Fruit fly (Drosophila melanogaster) whole organism, embryonic: ENCODE data around the gene Ilp6.

Experiments used
- Atf6 ChIP-seq: fragments of 200-800 bp; sonication (Bioruptor generic); IDR thresholded peaks from 2 replicates; pipeline ENCODE4 v1.3.6; 2022; ENCODE audit warnings: missing biosample characterization, missing genetic modification characterization
- CG10267 ChIP-seq: fragments of 200-800 bp; sonication (Bioruptor generic); optimal IDR thresholded peaks from 2 replicates; lab custom pipeline; 2018; ENCODE audit warnings: missing biosample characterization, mild to moderate bottlenecking, missing genetic modification characterization, moderate library complexity
- CG10274 ChIP-seq: fragments of 200-800 bp; sonication (Bioruptor generic); optimal IDR thresholded peaks from 3 replicates; lab custom pipeline; 2017; ENCODE audit warnings: missing biosample characterization, mild to moderate bottlenecking, missing genetic modification characterization
- CG10321 ChIP-seq: fragments of 200-800 bp; sonication (Bioruptor generic); IDR thresholded peaks from 2 replicates; pipeline ENCODE4 v1.3.6; 2022; ENCODE audit warnings: missing biosample characterization, missing genetic modification characterization
- CG10565 ChIP-seq: fragments of 200-800 bp; sonication (Bioruptor generic); optimal IDR thresholded peaks from 3 replicates; lab custom pipeline; 2016; ENCODE audit warnings: missing biosample characterization, mild to moderate bottlenecking, missing genetic modification characterization
- CG11247 ChIP-seq: fragments of 200-800 bp; sonication (Bioruptor generic); IDR thresholded peaks from 2 replicates; pipeline ENCODE4 v1.3.6; 2022; ENCODE audit warnings: missing biosample characterization, missing genetic modification characterization
- CG1233 ChIP-seq: fragments of 200-800 bp; sonication (Bioruptor generic); optimal IDR thresholded peaks from 4 replicates; lab custom pipeline; 2018; ENCODE audit warnings: missing biosample characterization, mild to moderate bottlenecking, missing genetic modification characterization
- CG12391 ChIP-seq: fragments of 200-800 bp; sonication (Bioruptor generic); optimal IDR thresholded peaks from 3 replicates; lab custom pipeline; 2018; ENCODE audit warnings: missing biosample characterization, mild to moderate bottlenecking, missing genetic modification characterization, moderate library complexity
- CG14050 ChIP-seq: fragments of 200-800 bp; sonication (Bioruptor generic); IDR thresholded peaks from 3 replicates; pipeline ENCODE4 v1.3.6; 2022; ENCODE audit warnings: missing biosample characterization, missing genetic modification characterization
- CG14667 ChIP-seq: fragments of 200-800 bp; sonication (Bioruptor generic); IDR thresholded peaks from 2 replicates; pipeline ENCODE4 v1.3.6; 2022; ENCODE audit warnings: missing biosample characterization, missing genetic modification characterization
- CG15073 ChIP-seq: fragments of 200-800 bp; sonication (Bioruptor generic); optimal IDR thresholded peaks from 2 replicates; lab custom pipeline; 2016; ENCODE audit warnings: missing biosample characterization, missing genetic modification characterization
- CG1529 ChIP-seq: fragments of 200-800 bp; sonication (Bioruptor generic); optimal IDR thresholded peaks from 3 replicates; lab custom pipeline; 2018; ENCODE audit warnings: missing biosample characterization, missing genetic modification characterization
- CG16779 ChIP-seq: fragments of 200-800 bp; sonication (Bioruptor generic); IDR thresholded peaks from 2 replicates; pipeline ENCODE4 v1.3.6; 2022; ENCODE audit warnings: missing biosample characterization, missing genetic modification characterization
- CG17186 ChIP-seq: fragments of 200-800 bp; sonication (Bioruptor generic); optimal IDR thresholded peaks from 3 replicates; lab custom pipeline; 2017; ENCODE audit warnings: missing biosample characterization, missing genetic modification reagents, missing genetic modification characterization
- CG2199 ChIP-seq: fragments of 200-800 bp; sonication (Bioruptor generic); IDR thresholded peaks from 3 replicates; pipeline ENCODE4 v1.3.6; 2022; ENCODE audit warnings: missing biosample characterization, missing genetic modification characterization
- CG31365 ChIP-seq: fragments of 200-800 bp; sonication (Bioruptor generic); optimal IDR thresholded peaks from 2 replicates; lab custom pipeline; 2018; ENCODE audit warnings: missing biosample characterization, mild to moderate bottlenecking, missing genetic modification characterization
- CG3281 ChIP-seq: fragments of 200-800 bp; sonication (Bioruptor generic); optimal IDR thresholded peaks from 3 replicates; lab custom pipeline; 2017; ENCODE audit warnings: missing biosample characterization, mild to moderate bottlenecking, missing genetic modification characterization
- CG33213 ChIP-seq: fragments of 200-800 bp; sonication (Bioruptor generic); optimal IDR thresholded peaks from 3 replicates; lab custom pipeline; 2016; ENCODE audit warnings: missing biosample characterization, missing genetic modification characterization
- CG34224 ChIP-seq: fragments of 200-800 bp; sonication (Bioruptor generic); IDR thresholded peaks from 3 replicates; pipeline ENCODE4 v1.3.6; 2022; ENCODE audit warnings: missing biosample characterization, missing genetic modification characterization; ENCODE audit not compliant: partially characterized antibody
- CG6813 ChIP-seq: fragments of 200-800 bp; sonication (Bioruptor generic); optimal IDR thresholded peaks from 2 replicates; lab custom pipeline; 2017; ENCODE audit warnings: missing biosample characterization, missing genetic modification characterization, mild to moderate bottlenecking, moderate library complexity, missing genetic modification reagents
- CG8281 ChIP-seq: fragments of 200-800 bp; sonication (Bioruptor generic); optimal IDR thresholded peaks from 2 replicates; lab custom pipeline; 2018; ENCODE audit warnings: missing biosample characterization, mild to moderate bottlenecking, missing genetic modification characterization, moderate library complexity
- CG9609 ChIP-seq: fragments of 200-800 bp; sonication (Bioruptor generic); optimal IDR thresholded peaks from 3 replicates; lab custom pipeline; 2016; ENCODE audit warnings: missing biosample characterization, missing genetic modification characterization
- D19A ChIP-seq: fragments of 200-800 bp; optimal IDR thresholded peaks from 3 replicates; lab custom pipeline; 2019; ENCODE audit warnings: missing biosample characterization, mild to moderate bottlenecking, missing genetic modification characterization, moderate library complexity
- Dad ChIP-seq: fragments of 200-800 bp; sonication (Bioruptor generic); optimal IDR thresholded peaks from 3 replicates; lab custom pipeline; 2016; ENCODE audit warnings: missing biosample characterization, missing genetic modification characterization
- Doc3 ChIP-seq: fragments of 200-800 bp; sonication (Bioruptor generic); IDR thresholded peaks from 3 replicates; pipeline ENCODE4 v1.3.6; 2022; ENCODE audit warnings: missing biosample characterization, missing genetic modification characterization; ENCODE audit not compliant: partially characterized antibody
- ERR ChIP-seq: fragments of 200-800 bp; sonication (Bioruptor generic); optimal IDR thresholded peaks from 2 replicates; lab custom pipeline; 2016; ENCODE audit warnings: missing biosample characterization, missing genetic modification characterization
- NC2β ChIP-seq: fragments of 200-800 bp; sonication (Bioruptor generic); optimal IDR thresholded peaks from 2 replicates; lab custom pipeline; 2016; ENCODE audit warnings: missing biosample characterization, missing genetic modification characterization
- Opbp ChIP-seq: fragments of 200-800 bp; sonication (Bioruptor generic); IDR thresholded peaks from 3 replicates; pipeline ENCODE4 v1.3.6; 2022; ENCODE audit warnings: missing biosample characterization, missing genetic modification characterization; ENCODE audit not compliant: partially characterized antibody
- Six4 ChIP-seq: fragments of 200-800 bp; sonication (Bioruptor generic); optimal IDR thresholded peaks from 2 replicates; lab custom pipeline; 2016; ENCODE audit warnings: missing biosample characterization, missing genetic modification characterization
- Spps ChIP-seq: fragments of 200-800 bp; sonication (Bioruptor generic); optimal IDR thresholded peaks from 2 replicates; lab custom pipeline; 2018; ENCODE audit warnings: missing biosample characterization, mild to moderate bottlenecking, missing genetic modification characterization
- Vsx1 ChIP-seq: fragments of 200-800 bp; sonication (Bioruptor generic); optimal IDR thresholded peaks from 2 replicates; lab custom pipeline; 2017; ENCODE audit warnings: missing biosample characterization, mild to moderate bottlenecking, missing genetic modification characterization, missing genetic modification reagents
- br ChIP-seq: fragments of >200 bp; optimal IDR thresholded peaks from 2 replicates; lab custom pipeline; 2017
- corto ChIP-seq: fragments of 200-800 bp; sonication (Bioruptor generic); optimal IDR thresholded peaks from 2 replicates; lab custom pipeline; 2016; ENCODE audit warnings: missing biosample characterization, mild to moderate bottlenecking, missing genetic modification characterization, moderate library complexity
- crp ChIP-seq, 2 experiments: fragments of 200-800 bp; sonication (Bioruptor generic); optimal IDR thresholded peaks; 2 replicates in 1 of 2; 3 replicates in 1 of 2; lab custom pipeline; 2017; ENCODE audit warnings: missing biosample characterization in 2 of 2, missing genetic modification characterization in 2 of 2, mild to moderate bottlenecking in 1 of 2, moderate library complexity in 1 of 2
- cwo ChIP-seq: fragments of 200-800 bp; sonication (Bioruptor generic); optimal IDR thresholded peaks from 3 replicates; lab custom pipeline; 2017; ENCODE audit warnings: missing biosample characterization, missing genetic modification characterization, mild to moderate bottlenecking, moderate library complexity, missing genetic modification reagents
- ewg ChIP-seq: fragments of 200-800 bp; sonication (Bioruptor generic); optimal IDR thresholded peaks from 3 replicates; lab custom pipeline; 2017; ENCODE audit warnings: mild to moderate bottlenecking, missing biosample characterization, missing genetic modification reagents, missing genetic modification characterization
- exex ChIP-seq: fragments of 200-800 bp; sonication (Bioruptor generic); optimal IDR thresholded peaks from 4 replicates; lab custom pipeline; 2018; ENCODE audit warnings: missing biosample characterization, mild to moderate bottlenecking, missing genetic modification characterization, moderate library complexity
- fd102C ChIP-seq: fragments of 200-800 bp; sonication (Bioruptor generic); optimal IDR thresholded peaks from 2 replicates; lab custom pipeline; 2018; ENCODE audit warnings: missing biosample characterization, mild to moderate bottlenecking, missing genetic modification characterization, moderate library complexity
- fd3F ChIP-seq: fragments of 200-800 bp; sonication (Bioruptor generic); optimal IDR thresholded peaks from 2 replicates; lab custom pipeline; 2018; ENCODE audit warnings: missing biosample characterization, mild to moderate bottlenecking, missing genetic modification characterization, moderate library complexity
- fru ChIP-seq: fragments of >200 bp; optimal IDR thresholded peaks from 2 replicates; lab custom pipeline; 2017
- ftz-f1 ChIP-seq: fragments of 200-800 bp; sonication (Bioruptor generic); optimal IDR thresholded peaks from 2 replicates; lab custom pipeline; 2016; ENCODE audit warnings: missing biosample characterization, missing genetic modification characterization
- ken ChIP-seq: fragments of 200-800 bp; sonication (Bioruptor generic); IDR thresholded peaks from 3 replicates; pipeline ENCODE4 v1.3.6; 2022; ENCODE audit warnings: missing biosample characterization, missing genetic modification characterization
- pho ChIP-seq: fragments of 200-800 bp; sonication (Bioruptor generic); optimal IDR thresholded peaks from 2 replicates; lab custom pipeline; 2016; ENCODE audit warnings: missing biosample characterization, missing genetic modification characterization
- sd ChIP-seq: fragments of 200-800 bp; sonication (Bioruptor generic); optimal IDR thresholded peaks from 3 replicates; lab custom pipeline; 2018; ENCODE audit warnings: missing biosample characterization, mild to moderate bottlenecking, missing genetic modification characterization, moderate library complexity
- seq ChIP-seq: fragments of 200-800 bp; sonication (Bioruptor generic); IDR thresholded peaks from 2 replicates; pipeline ENCODE4 v1.3.6; 2022; ENCODE audit warnings: missing biosample characterization, missing genetic modification characterization
- sima ChIP-seq: fragments of 200-800 bp; sonication (Bioruptor generic); optimal IDR thresholded peaks from 2 replicates; lab custom pipeline; 2016; ENCODE audit warnings: missing biosample characterization, missing genetic modification characterization
- sug ChIP-seq: fragments of 200-800 bp; optimal IDR thresholded peaks from 2 replicates; lab custom pipeline; 2019; ENCODE audit warnings: missing biosample characterization, mild to moderate bottlenecking, missing genetic modification characterization, moderate library complexity
- wdn ChIP-seq: fragments of 200-800 bp; sonication (Bioruptor generic); IDR thresholded peaks from 2 replicates; pipeline ENCODE4 v1.3.6; 2022; ENCODE audit warnings: missing biosample characterization, missing genetic modification characterization

Gene Ilp6

DNA sequence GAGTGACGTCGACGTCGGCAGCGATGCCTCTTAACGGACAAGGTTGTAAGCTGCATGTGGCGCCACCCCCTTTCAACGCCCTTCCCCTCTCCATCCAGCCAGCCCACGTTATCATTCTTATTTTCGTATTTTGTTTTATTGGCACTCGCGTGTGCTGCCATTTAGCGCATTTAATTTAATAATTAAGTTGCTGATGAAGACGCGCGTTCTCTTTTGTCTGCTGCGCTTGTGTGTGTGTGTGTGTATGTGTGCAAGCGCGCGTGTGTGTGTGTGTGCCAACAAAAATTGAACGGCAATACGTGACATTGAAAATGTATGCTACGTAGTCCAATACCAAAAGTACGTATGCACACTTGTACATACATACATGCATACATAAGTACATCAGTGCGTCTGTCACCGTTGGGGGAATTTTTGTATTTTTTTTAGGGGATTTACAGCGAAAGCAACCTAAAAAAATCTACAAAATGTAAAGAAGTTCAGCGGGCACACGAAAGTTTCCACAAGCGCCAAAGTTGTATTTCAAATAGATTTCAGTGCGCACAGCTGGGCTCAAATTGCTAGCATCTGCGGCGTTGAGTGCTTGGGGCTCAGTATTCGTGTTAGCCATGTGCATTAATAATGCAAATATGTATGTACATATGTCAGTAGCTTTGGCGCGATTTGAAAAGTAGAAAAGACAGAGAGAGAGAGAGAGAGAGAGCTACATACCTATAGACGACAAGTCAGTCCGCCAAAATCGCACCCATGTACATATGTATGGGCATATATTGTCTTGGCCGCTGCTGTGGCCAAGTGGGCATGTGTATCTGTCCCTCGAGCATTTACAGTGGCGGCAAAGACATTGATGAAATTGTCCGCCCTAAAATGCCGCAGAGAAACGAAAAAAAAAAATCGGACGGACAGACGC is 32.6 kb downstream of the Ilp6 start (continued):
- TF ChIP-seq br, result no peak
- TF ChIP-seq ewg, result peak; percentile 75
- TF ChIP-seq exex (tag; lab: Kevin White, UChicago), result no peak
- no peak for TF ChIP-seq ftz-f1 (GFP tag; lab: Kevin White, UChicago)
- TF ChIP-seq wdn (GFP tag; lab: Robert Waterston, UW), result peak; percentile 43; the same call in 1 of the 2 replicates
- no peak for TF ChIP-seq fru
- TF ChIP-seq CG14667 (GFP tag; lab: Robert Waterston, UW), result peak; percentile 47
- peak; percentile 50 for TF ChIP-seq Vsx1 (GFP tag; lab: Kevin White, UChicago)
- TF ChIP-seq CG6813 (GFP tag; lab: Kevin White, UChicago), result peak; percentile 74
- no peak for TF ChIP-seq CG10565
- peak; percentile 51 for TF ChIP-seq sug
- peak; percentile 78 for TF ChIP-seq pho (GFP tag; lab: Kevin White, UChicago)
- TF ChIP-seq crp (GFP tag; optimal IDR thresholded peaks at IDR 0.05; lab: Kevin White, UChicago), result peak in 1 of 2 experiments; percentile 34
- peak; percentile 85; the same call in 2 of the 3 replicates for TF ChIP-seq CG2199 (GFP tag; lab: Robert Waterston, UW)
- peak; percentile 79 for TF ChIP-seq CG12391
- TF ChIP-seq Six4 (GFP tag; lab: Kevin White, UChicago), result peak; percentile 75
- peak; percentile 37 for TF ChIP-seq sd (tag; lab: Kevin White, UChicago)
- TF ChIP-seq Spps (tag; lab: Kevin White, UChicago), result peak; percentile 55
- peak; percentile 64 for TF ChIP-seq CG10267
- TF ChIP-seq CG10321 (GFP tag; lab: Robert Waterston, UW), result 0 out of 2 replicates have a peak, but pooled peaks have one; percentile 56
- TF ChIP-seq CG3281 (GFP tag; lab: Kevin White, UChicago), result peak; percentile 79
- TF ChIP-seq Doc3, result no peak
- TF ChIP-seq cwo (GFP tag; lab: Kevin White, UChicago), result peak; percentile 62
- peak; percentile 80 for TF ChIP-seq CG1529 (GFP tag; lab: Kevin White, UChicago)
- peak; percentile 62 for TF ChIP-seq CG10274
- TF ChIP-seq CG11247 (GFP tag; lab: Robert Waterston, UW), result peak; percentile 66; the same call in 1 of the 2 replicates
- no peak for TF ChIP-seq sima (GFP tag; lab: Kevin White, UChicago)
- peak; percentile 66 for TF ChIP-seq NC2β (GFP tag; lab: Kevin White, UChicago)
- TF ChIP-seq corto (GFP tag; lab: Kevin White, UChicago), result no peak
- no peak for TF ChIP-seq CG34224
- peak; percentile 11 for TF ChIP-seq fd102C (GFP tag; lab: Kevin White, UChicago)
- peak; percentile 46 for TF ChIP-seq CG31365 (tag; lab: Kevin White, UChicago)
- peak; percentile 78 for TF ChIP-seq CG1233 (GFP tag; lab: Kevin White, UChicago)
- peak; percentile 72 for TF ChIP-seq CG14050 (GFP tag; lab: Robert Waterston, UW)
- no peak for TF ChIP-seq CG16779 (GFP tag; lab: Robert Waterston, UW)
- peak; percentile 78 for TF ChIP-seq D19A (tag; lab: Kevin White, UChicago)
- TF ChIP-seq CG33213 (GFP tag; lab: Kevin White, UChicago), result peak; percentile 74
- TF ChIP-seq CG9609 (GFP tag; lab: Kevin White, UChicago), result peak; percentile 86
- peak; percentile 74; the same call in 2 of the 3 replicates for TF ChIP-seq ken (GFP tag; lab: Robert Waterston, UW)
- TF ChIP-seq CG17186 (GFP tag; lab: Kevin White, UChicago), result peak; percentile 69
- peak; percentile 71 for TF ChIP-seq fd3F (GFP tag; lab: Kevin White, UChicago)
- TF ChIP-seq ERR (GFP tag; lab: Kevin White, UChicago), result peak; percentile 32
- TF ChIP-seq CG15073 (GFP tag; lab: Kevin White, UChicago), result peak; percentile 91
- peak; percentile 78 for TF ChIP-seq Atf6 (GFP tag; lab: Robert Waterston, UW)
- peak; percentile 75 for TF ChIP-seq Dad (GFP tag; lab: Kevin White, UChicago)
- no peak for TF ChIP-seq Opbp (GFP tag; lab: Robert Waterston, UW)
- peak; percentile 46 for TF ChIP-seq CG8281 (tag; lab: Kevin White, UChicago)
- TF ChIP-seq seq, result peak; percentile 87
